Fruit fly (Drosophila melanogaster): ENCODE measurements around the gene spo.

DNA sequence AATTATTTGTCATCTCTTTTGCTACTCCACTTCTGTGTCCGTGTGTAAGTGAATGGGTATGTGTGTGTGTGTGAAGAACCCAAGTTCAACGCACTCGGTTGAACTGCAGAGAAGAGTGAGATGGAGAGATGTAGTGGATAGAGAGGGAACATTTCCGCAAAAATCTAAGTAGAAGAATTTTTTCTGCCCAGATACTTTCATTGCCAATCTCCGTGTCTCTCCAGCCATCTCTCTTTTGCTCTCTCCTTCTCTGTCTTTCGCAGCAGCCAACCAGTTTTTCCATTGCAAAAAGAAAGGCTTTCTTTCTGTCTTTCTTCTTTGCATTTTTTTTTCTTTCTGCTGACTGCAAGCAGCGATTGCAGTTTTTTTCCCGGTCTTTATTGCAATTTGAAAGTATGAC, 26.3 kb upstream of the spo start:
- TF ChIP-seq CG15336 (GFP tag; IDR thresholded peaks at IDR 0.05) (no peak), CG8319 (GFP tag; optimal IDR thresholded peaks at IDR 0.05) (no peak), CG1621 (tag; optimal IDR thresholded peaks at IDR 0.05) (no peak), eg (GFP tag; IDR thresholded peaks at IDR 0.05) (no peak), spab (GFP tag; optimal IDR thresholded peaks at IDR 0.05) (no peak), vri (GFP tag; optimal IDR thresholded peaks at IDR 0.05) (no peak), CG8632 (GFP tag; optimal IDR thresholded peaks at IDR 0.05) (no peak), cyc (GFP tag; optimal IDR thresholded peaks at IDR 0.05) (no peak), Ets96B (tag; optimal IDR thresholded peaks at IDR 0.05) (no peak), Sox15 (GFP tag; optimal IDR thresholded peaks at IDR 0.05) (no peak)
